Worm (Caenorhabditis elegans) whole organism, L4 larva: ENCODE results near the gene srh-39.

ENCODE experiments used
- ceh-20 ChIP-seq: fragments of 200-800 bp; sonication (Bioruptor generic); IDR thresholded peaks from 2 replicates; pipeline ENCODE4 v1.3.6; 2022; ENCODE audit warnings: missing genetic modification reagents, missing genetic modification characterization, missing compliant biosample characterization
- ceh-82 ChIP-seq: sonication (generic microtip); optimal IDR thresholded peaks from 2 replicates; lab custom pipeline; 2017; ENCODE audit warnings: missing biosample characterization, missing genetic modification characterization
- daf-12 ChIP-seq: fragments of 150-350 bp; optimal IDR thresholded peaks from 2 replicates; lab custom pipeline; 2014; ENCODE audit warnings: missing biosample characterization, missing genetic modification reagents, missing genetic modification characterization
- mep-1 ChIP-seq: fragments of 150-350 bp; sonication (generic microtip); optimal IDR thresholded peaks from 3 replicates; lab custom pipeline; 2014; ENCODE audit warnings: missing biosample characterization, missing genetic modification characterization
- nhr-111 ChIP-seq: fragments of 200-800 bp; sonication (Bioruptor generic); optimal IDR thresholded peaks from 2 replicates; lab custom pipeline; 2018; ENCODE audit warnings: mild to moderate bottlenecking, missing genetic modification characterization, missing compliant biosample characterization
- nhr-77 ChIP-seq: fragments of 150-350 bp; optimal IDR thresholded peaks from 2 replicates; lab custom pipeline; 2014; ENCODE audit warnings: missing biosample characterization, missing genetic modification characterization
- saeg-2 ChIP-seq: fragments of 200-800 bp; sonication (Bioruptor generic); IDR thresholded peaks from 2 replicates; pipeline ENCODE4 v1.3.6; 2022; ENCODE audit warnings: missing genetic modification reagents, missing genetic modification characterization, missing compliant biosample characterization
- skn-1 ChIP-seq: fragments of 150-350 bp; optimal IDR thresholded peaks from 2 replicates; lab custom pipeline; 2014; ENCODE audit warnings: missing biosample characterization, missing genetic modification characterization
- unc-39 ChIP-seq: sonication (generic microtip); optimal IDR thresholded peaks from 2 replicates; lab custom pipeline; 2017; ENCODE audit warnings: missing biosample characterization, missing genetic modification characterization
- zfp-3 ChIP-seq: fragments of 200-800 bp; sonication (Bioruptor generic); conservative IDR thresholded peaks from 2 replicates; pipeline ENCODE4 v1.3.6; 2022; ENCODE audit warnings: missing genetic modification reagents, missing genetic modification characterization, missing compliant biosample characterization

- TF ChIP-seq skn-1 (tag; lab: Kevin White, UChicago) (no peak), ceh-82 (tag; lab: Kevin White, UChicago) (no peak), unc-39 (no peak), daf-12 (no peak), ceh-20 (GFP tag; lab: Robert Waterston, UW) (no peak), zfp-3 (GFP tag; lab: Robert Waterston, UW) (no peak), nhr-111 (no peak), mep-1 (tag; lab: Kevin White, UChicago) (no peak), saeg-2 (no peak), nhr-77 (tag; lab: Kevin White, UChicago) (no peak)
These were observed 3.9 kb downstream of the srh-39 start, which contains the start of gene B0228.8 for ce11 chrII:7761440-7761839.
